Worm (Caenorhabditis elegans) whole organism, midembryonic: ENCODE results near the gene T25B9.11.

ENCODE experiments used
- klf-2 ChIP-seq: fragments of 200-800 bp; sonication (Bioruptor generic); conservative IDR thresholded peaks from 2 replicates; pipeline ENCODE4 v1.3.6; 2022; ENCODE audit warnings: missing genetic modification reagents, missing genetic modification characterization, missing compliant biosample characterization
- tab-1 ChIP-seq: fragments of 200-800 bp; sonication (Bioruptor generic); IDR thresholded peaks from 2 replicates; pipeline ENCODE4 v1.3.6; 2022; ENCODE audit warnings: missing genetic modification characterization, missing compliant biosample characterization
- ztf-29 ChIP-seq: fragments of 200-800 bp; sonication (Bioruptor generic); IDR thresholded peaks from 2 replicates; pipeline ENCODE4 v1.3.6; 2022; ENCODE audit warnings: missing genetic modification reagents, missing genetic modification characterization, missing compliant biosample characterization

ce11 chrIV:10750041-10750440 lies 14.3 kb upstream of the T25B9.11 start, which contains the start of gene T25B9.1:
- TF ChIP-seq klf-2 (GFP tag; lab: Robert Waterston, UW) (no peak), tab-1 (GFP tag; lab: Robert Waterston, UW) (no peak), ztf-29 (GFP tag; lab: Robert Waterston, UW) (no peak)
